Fruit fly (Drosophila melanogaster) whole organism, embryonic: ENCODE results near the gene CAH7.

Experiments
- Asciz ChIP-seq: fragments of 200-800 bp; sonication (Bioruptor generic); optimal IDR thresholded peaks from 2 replicates; lab custom pipeline; 2017; ENCODE audit warnings: missing biosample characterization, mild to moderate bottlenecking, missing genetic modification characterization, missing genetic modification reagents
- B-H1 ChIP-seq: fragments of 200-800 bp; sonication (Bioruptor generic); IDR thresholded peaks from 3 replicates; pipeline ENCODE4 v1.3.6; 2022; ENCODE audit warnings: missing biosample characterization, missing genetic modification characterization
- CG10209 ChIP-seq: fragments of 200-800 bp; sonication (Bioruptor generic); optimal IDR thresholded peaks from 3 replicates; lab custom pipeline; 2017; ENCODE audit warnings: missing biosample characterization, mild to moderate bottlenecking, missing genetic modification characterization, missing genetic modification reagents
- CG1024 ChIP-seq: fragments of 200-800 bp; sonication (Bioruptor generic); IDR thresholded peaks from 2 replicates; pipeline ENCODE4 v1.3.6; 2022; ENCODE audit warnings: missing biosample characterization, missing genetic modification characterization
- CG10366 ChIP-seq: fragments of 200-800 bp; sonication (Bioruptor generic); IDR thresholded peaks from 2 replicates; pipeline ENCODE4 v1.3.6; 2022; ENCODE audit warnings: missing biosample characterization, missing genetic modification characterization
- CG12236 ChIP-seq: fragments of 200-800 bp; sonication (Bioruptor generic); optimal IDR thresholded peaks from 2 replicates; lab custom pipeline; 2016; ENCODE audit warnings: missing biosample characterization, missing genetic modification characterization
- CG17829 ChIP-seq: fragments of 200-800 bp; optimal IDR thresholded peaks from 2 replicates; lab custom pipeline; 2019; ENCODE audit warnings: missing biosample characterization, mild to moderate bottlenecking, missing genetic modification characterization, moderate library complexity
- CG18619 ChIP-seq: fragments of 200-800 bp; sonication (Bioruptor generic); optimal IDR thresholded peaks from 3 replicates; lab custom pipeline; 2017; ENCODE audit warnings: missing biosample characterization, mild to moderate bottlenecking, missing genetic modification characterization
- CG2116 ChIP-seq: fragments of 200-800 bp; sonication (Bioruptor generic); optimal IDR thresholded peaks from 3 replicates; lab custom pipeline; 2018; ENCODE audit warnings: missing biosample characterization, mild to moderate bottlenecking, missing genetic modification characterization
- CG2202 ChIP-seq: fragments of 200-800 bp; sonication (Bioruptor generic); optimal IDR thresholded peaks from 2 replicates; lab custom pipeline; 2018; ENCODE audit warnings: missing biosample characterization, mild to moderate bottlenecking, missing genetic modification characterization
- CG2678 ChIP-seq: fragments of 200-800 bp; sonication (Bioruptor generic); optimal IDR thresholded peaks from 3 replicates; lab custom pipeline; 2019; ENCODE audit warnings: missing biosample characterization, mild to moderate bottlenecking, missing genetic modification characterization, moderate library complexity
- CG2875 ChIP-seq: fragments of 200-800 bp; sonication (Bioruptor generic); optimal IDR thresholded peaks from 2 replicates; lab custom pipeline; 2017; ENCODE audit warnings: missing biosample characterization, mild to moderate bottlenecking, missing genetic modification characterization, missing genetic modification reagents
- CG3163 ChIP-seq: fragments of 200-800 bp; sonication (Bioruptor generic); optimal IDR thresholded peaks from 3 replicates; lab custom pipeline; 2016; ENCODE audit warnings: missing biosample characterization, missing genetic modification characterization
- CG3281 ChIP-seq: fragments of 200-800 bp; sonication (Bioruptor generic); optimal IDR thresholded peaks from 3 replicates; lab custom pipeline; 2017; ENCODE audit warnings: missing biosample characterization, mild to moderate bottlenecking, missing genetic modification characterization
- CG3407 ChIP-seq: fragments of 200-800 bp; sonication (Bioruptor generic); optimal IDR thresholded peaks from 2 replicates; lab custom pipeline; 2018; ENCODE audit warnings: missing biosample characterization, mild to moderate bottlenecking, missing genetic modification characterization
- CG3838 ChIP-seq: fragments of 200-800 bp; sonication (Bioruptor generic); optimal IDR thresholded peaks from 3 replicates; lab custom pipeline; 2016; ENCODE audit warnings: missing biosample characterization, missing genetic modification characterization
- CG42726 ChIP-seq: fragments of 200-800 bp; sonication (Bioruptor generic); IDR thresholded peaks from 2 replicates; pipeline ENCODE4 v1.3.6; 2022; ENCODE audit warnings: missing biosample characterization, missing genetic modification characterization; ENCODE audit not compliant: partially characterized antibody
- CG4820 ChIP-seq: fragments of 200-800 bp; sonication (Bioruptor generic); optimal IDR thresholded peaks from 3 replicates; lab custom pipeline; 2016; ENCODE audit warnings: missing biosample characterization, missing genetic modification characterization
- CG5953 ChIP-seq: fragments of 200-800 bp; sonication (Bioruptor generic); IDR thresholded peaks from 2 replicates; pipeline ENCODE4 v1.3.6; 2022; ENCODE audit warnings: missing biosample characterization, missing genetic modification characterization
- CG7556 ChIP-seq: fragments of 200-800 bp; sonication (Bioruptor generic); optimal IDR thresholded peaks from 2 replicates; lab custom pipeline; 2017; ENCODE audit warnings: missing biosample characterization, mild to moderate bottlenecking, missing genetic modification characterization
- CG7786 ChIP-seq: fragments of 200-800 bp; sonication (Bioruptor generic); optimal IDR thresholded peaks from 2 replicates; lab custom pipeline; 2016; ENCODE audit warnings: missing biosample characterization, missing genetic modification characterization
- D ChIP-seq, 2 experiments: fragments of 200-800 bp in 1 of 2; fragments of >200 bp in 1 of 2; sonication (Bioruptor generic) in 1 of 2; optimal IDR thresholded peaks; 2 replicates in 1 of 2; 3 replicates in 1 of 2; lab custom pipeline; 2017; ENCODE audit warnings: mild to moderate bottlenecking in 1 of 2, missing biosample characterization in 1 of 2, missing genetic modification characterization in 1 of 2, missing genetic modification reagents in 1 of 2
- ERR ChIP-seq: fragments of 200-800 bp; sonication (Bioruptor generic); optimal IDR thresholded peaks from 2 replicates; lab custom pipeline; 2016; ENCODE audit warnings: missing biosample characterization, missing genetic modification characterization
- Fer3 ChIP-seq: fragments of 200-800 bp; sonication (Bioruptor generic); optimal IDR thresholded peaks from 2 replicates; lab custom pipeline; 2018; ENCODE audit warnings: missing biosample characterization, mild to moderate bottlenecking, missing genetic modification characterization, moderate library complexity
- HHEX ChIP-seq: fragments of 200-800 bp; sonication (Bioruptor generic); optimal IDR thresholded peaks from 3 replicates; lab custom pipeline; 2017; ENCODE audit warnings: missing biosample characterization, mild to moderate bottlenecking, missing genetic modification characterization, missing genetic modification reagents
- HLH3B ChIP-seq: fragments of 200-800 bp; sonication (Bioruptor generic); IDR thresholded peaks from 2 replicates; pipeline ENCODE4 v1.3.6; 2022; ENCODE audit warnings: missing biosample characterization, missing genetic modification characterization
- HLH54F ChIP-seq: fragments of 200-800 bp; sonication (Bioruptor generic); optimal IDR thresholded peaks from 3 replicates; lab custom pipeline; 2016; ENCODE audit warnings: missing biosample characterization, missing genetic modification characterization
- NFAT ChIP-seq: fragments of 200-800 bp; sonication (Bioruptor generic); IDR thresholded peaks from 2 replicates; pipeline ENCODE4 v1.3.6; 2022; ENCODE audit warnings: missing biosample characterization, missing genetic modification characterization
- Optix ChIP-seq: fragments of 200-800 bp; sonication (Bioruptor generic); IDR thresholded peaks from 3 replicates; pipeline ENCODE4 v1.3.6; 2022; ENCODE audit warnings: missing biosample characterization, missing genetic modification characterization
- Usf ChIP-seq: fragments of 200-800 bp; sonication (Bioruptor generic); optimal IDR thresholded peaks from 2 replicates; lab custom pipeline; 2017; ENCODE audit warnings: missing genotype, missing biosample characterization, missing genetic modification characterization
- Xrp1 ChIP-seq: fragments of 200-800 bp; sonication (Bioruptor generic); IDR thresholded peaks from 2 replicates; pipeline ENCODE4 v1.3.6; 2022; ENCODE audit warnings: missing biosample characterization, missing genetic modification characterization
- btn ChIP-seq: fragments of 200-800 bp; sonication (Bioruptor generic); optimal IDR thresholded peaks from 2 replicates; lab custom pipeline; 2016; ENCODE audit warnings: missing biosample characterization, missing genetic modification characterization
- chinmo ChIP-seq: fragments of 200-800 bp; sonication (Bioruptor generic); IDR thresholded peaks from 4 replicates; pipeline ENCODE4 v1.3.6; 2022; ENCODE audit warnings: missing biosample characterization, missing genetic modification characterization; ENCODE audit not compliant: partially characterized antibody
- corto ChIP-seq: fragments of 200-800 bp; sonication (Bioruptor generic); optimal IDR thresholded peaks from 2 replicates; lab custom pipeline; 2016; ENCODE audit warnings: missing biosample characterization, mild to moderate bottlenecking, missing genetic modification characterization, moderate library complexity
- dysf ChIP-seq: fragments of 200-800 bp; sonication (Bioruptor generic); IDR thresholded peaks from 3 replicates; pipeline ENCODE4 v1.3.6; 2022; ENCODE audit warnings: missing biosample characterization, missing genetic modification characterization
- ewg ChIP-seq: fragments of 200-800 bp; sonication (Bioruptor generic); optimal IDR thresholded peaks from 3 replicates; lab custom pipeline; 2017; ENCODE audit warnings: mild to moderate bottlenecking, missing biosample characterization, missing genetic modification reagents, missing genetic modification characterization
- fd64A ChIP-seq: fragments of 200-800 bp; sonication (Bioruptor generic); optimal IDR thresholded peaks from 3 replicates; lab custom pipeline; 2018; ENCODE audit warnings: missing biosample characterization, mild to moderate bottlenecking, missing genetic modification characterization
- gce ChIP-seq: fragments of 200-800 bp; sonication (Bioruptor generic); IDR thresholded peaks from 3 replicates; pipeline ENCODE4 v1.3.6; 2022; ENCODE audit warnings: missing biosample characterization, missing genetic modification characterization
- gcm ChIP-seq: fragments of 200-800 bp; sonication (Bioruptor generic); optimal IDR thresholded peaks from 2 replicates; lab custom pipeline; 2019; ENCODE audit warnings: missing biosample characterization, mild to moderate bottlenecking, missing genetic modification characterization, moderate library complexity
- grn ChIP-seq: fragments of 200-800 bp; sonication (Bioruptor generic); optimal IDR thresholded peaks from 3 replicates; lab custom pipeline; 2017; ENCODE audit warnings: missing biosample characterization, missing genetic modification characterization
- jumu ChIP-seq: fragments of 200-800 bp; sonication (Bioruptor generic); optimal IDR thresholded peaks from 3 replicates; lab custom pipeline; 2016; ENCODE audit warnings: missing biosample characterization, missing genetic modification characterization
- ken ChIP-seq: fragments of 200-800 bp; sonication (Bioruptor generic); IDR thresholded peaks from 3 replicates; pipeline ENCODE4 v1.3.6; 2022; ENCODE audit warnings: missing biosample characterization, missing genetic modification characterization
- kni ChIP-seq: fragments of 200-800 bp; sonication (Bioruptor generic); optimal IDR thresholded peaks from 3 replicates; lab custom pipeline; 2017; ENCODE audit warnings: mild to moderate bottlenecking, missing biosample characterization, missing genetic modification reagents, missing genetic modification characterization
- lbe ChIP-seq: fragments of 200-800 bp; sonication (Bioruptor generic); optimal IDR thresholded peaks from 2 replicates; lab custom pipeline; 2016; ENCODE audit warnings: missing biosample characterization, mild to moderate bottlenecking, missing genetic modification characterization
- lola ChIP-seq, 3 experiments: fragments of >200 bp in 2 of 3; fragments of 200-800 bp in 1 of 3; sonication (Bioruptor generic) in 1 of 3; optimal IDR thresholded peaks; 2 replicates each; lab custom pipeline; 2017 to 2019; ENCODE audit warnings: missing biosample characterization in 3 of 3, missing genetic modification characterization in 3 of 3, mild to moderate bottlenecking in 1 of 3, moderate library complexity in 1 of 3
- odd ChIP-seq: fragments of 200-800 bp; sonication (Bioruptor generic); optimal IDR thresholded peaks from 2 replicates; lab custom pipeline; 2017; ENCODE audit warnings: missing biosample characterization, mild to moderate bottlenecking, missing genetic modification characterization
- ranshi ChIP-seq: fragments of 200-800 bp; sonication (Bioruptor generic); IDR thresholded peaks from 2 replicates; pipeline ENCODE4 v1.3.6; 2022; ENCODE audit warnings: missing biosample characterization, missing genetic modification characterization
- run ChIP-seq: fragments of 200-800 bp; sonication (Bioruptor generic); optimal IDR thresholded peaks from 3 replicates; lab custom pipeline; 2018; ENCODE audit warnings: missing biosample characterization, mild to moderate bottlenecking, missing genetic modification characterization
- sens-2 ChIP-seq: fragments of 200-800 bp; sonication (Bioruptor generic); IDR thresholded peaks from 2 replicates; pipeline ENCODE4 v1.3.6; 2022; ENCODE audit warnings: missing biosample characterization, missing genetic modification characterization
- tna ChIP-seq: fragments of 200-800 bp; sonication (Bioruptor generic); IDR thresholded peaks from 2 replicates; pipeline ENCODE4 v1.3.6; 2022; ENCODE audit warnings: missing biosample characterization, missing genetic modification characterization; ENCODE audit not compliant: partially characterized antibody

The CAH7 gene

DNA sequence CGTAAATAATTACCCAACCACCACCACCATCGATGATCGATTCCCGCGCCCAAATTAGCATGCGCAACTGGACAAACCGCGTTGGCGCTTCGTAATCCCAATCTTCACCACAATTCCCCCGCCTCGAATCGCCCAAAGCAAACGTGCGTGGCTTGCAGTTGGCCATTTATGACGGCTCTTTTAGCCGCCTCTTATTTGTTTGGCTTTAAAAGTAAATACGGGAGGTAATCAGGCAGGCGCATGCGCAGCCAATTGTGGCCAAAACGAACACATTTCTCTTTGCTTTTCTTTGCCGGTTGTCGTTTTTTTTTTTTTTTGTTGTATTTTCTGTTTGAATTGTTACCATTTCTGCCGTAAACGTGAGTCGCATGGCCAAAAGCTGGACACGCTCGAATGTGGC, 38.5 kb downstream of the CAH7 start (continued):
- TF ChIP-seq CG10209 (GFP tag; lab: Kevin White, UChicago) (no peak), CG7786 (no peak), jumu (GFP tag; lab: Kevin White, UChicago) (no peak), CG3838 (no peak), ken (GFP tag; lab: Robert Waterston, UW) (no peak), CG3407 (GFP tag; lab: Kevin White, UChicago) (peak; percentile 20), gce (GFP tag; lab: Robert Waterston, UW) (peak; percentile 53; the same call in 1 of the 3 replicates), Xrp1 (GFP tag; lab: Robert Waterston, UW) (peak; percentile 49), run (tag; lab: Kevin White, UChicago) (no peak), CG7556 (no peak), CG2678 (tag; lab: Kevin White, UChicago) (peak; percentile 31), CG2875 (peak; percentile 52), CG17829 (tag; lab: Kevin White, UChicago) (no peak), B-H1 (GFP tag; lab: Robert Waterston, UW) (no peak), CG4820 (GFP tag; lab: Kevin White, UChicago) (no peak), grn (GFP tag; lab: Kevin White, UChicago) (no peak), Asciz (GFP tag; lab: Kevin White, UChicago) (peak; percentile 10), D (optimal IDR thresholded peaks at IDR 0.05; lab: Kevin White, UChicago) (no peak), D (GFP tag; optimal IDR thresholded peaks at IDR 0.05; lab: Kevin White, UChicago) (no peak), btn (GFP tag; lab: Kevin White, UChicago) (peak; percentile 7), Fer3 (tag; lab: Kevin White, UChicago) (no peak), CG3281 (GFP tag; lab: Kevin White, UChicago) (no peak), gcm (no peak), dysf (GFP tag; lab: Robert Waterston, UW) (no peak), CG42726 (GFP tag; lab: Robert Waterston, UW) (no peak), CG18619 (GFP tag; lab: Kevin White, UChicago) (no peak), kni (GFP tag; lab: Kevin White, UChicago) (peak; percentile 95), CG1024 (GFP tag; lab: Robert Waterston, UW) (peak; percentile 14; the same call in 1 of the 2 replicates), CG3163 (GFP tag; lab: Kevin White, UChicago) (peak; percentile 5), CG10366 (GFP tag; lab: Robert Waterston, UW) (no peak), odd (no peak), ranshi (no peak), CG12236 (GFP tag; lab: Kevin White, UChicago) (peak; percentile 1), Usf (GFP tag; lab: Kevin White, UChicago) (no peak), lbe (GFP tag; lab: Kevin White, UChicago) (no peak), Optix (GFP tag; lab: Robert Waterston, UW) (peak; percentile 37; the same call in 1 of the 3 replicates), NFAT (GFP tag; lab: Robert Waterston, UW) (no peak), lola (GFP tag; optimal IDR thresholded peaks at IDR 0.05; lab: Kevin White, UChicago) (no peak), HHEX (GFP tag; lab: Kevin White, UChicago) (no peak), fd64A (GFP tag; lab: Kevin White, UChicago) (peak; percentile 19), CG2116 (GFP tag; lab: Kevin White, UChicago) (no peak), tna (GFP tag; lab: Robert Waterston, UW) (no peak), sens-2 (GFP tag; lab: Robert Waterston, UW) (peak; percentile 24; the same call in 1 of the 2 replicates), ewg (GFP tag; lab: Kevin White, UChicago) (peak; percentile 4), corto (no peak), chinmo (GFP tag; lab: Robert Waterston, UW) (0 out of 4 replicates have a peak, but pooled peaks have one; percentile 48), ERR (GFP tag; lab: Kevin White, UChicago) (no peak), HLH3B (peak; percentile 18; the same call in 1 of the 2 replicates), CG5953 (GFP tag; lab: Robert Waterston, UW) (0 out of 2 replicates have a peak, but pooled peaks have one; percentile 53), HLH54F (GFP tag; lab: Kevin White, UChicago) (no peak), CG2202 (tag; lab: Kevin White, UChicago) (no peak)
